Worm (Caenorhabditis elegans) whole organism, early embryonic: ENCODE data around the gene Y71H2B.11.

Source experiments
- B0310.2 ChIP-seq: sonication (generic microtip); optimal IDR thresholded peaks from 2 replicates; lab custom pipeline; 2016; ENCODE audit warnings: mild to moderate bottlenecking, missing genetic modification characterization, missing compliant biosample characterization
- ama-1 ChIP-seq: fragments of 150-350 bp; optimal IDR thresholded peaks from 2 replicates; lab custom pipeline; 2014
- ceh-13 ChIP-seq: fragments of 200-800 bp; sonication (Bioruptor generic); optimal IDR thresholded peaks from 2 replicates; lab custom pipeline; 2018; ENCODE audit warnings: mild to moderate bottlenecking, missing genetic modification characterization, missing compliant biosample characterization
- ceh-36 ChIP-seq: sonication (generic microtip); optimal IDR thresholded peaks from 2 replicates; lab custom pipeline; 2016; ENCODE audit warnings: missing genetic modification characterization, inconsistent platforms, missing compliant biosample characterization
- flt-1 ChIP-seq: fragments of 200-800 bp; sonication (Bioruptor generic); IDR thresholded peaks from 2 replicates; pipeline ENCODE4 v1.3.6; 2022; ENCODE audit warnings: missing genetic modification characterization, missing compliant biosample characterization
- hmbx-1 ChIP-seq: sonication (generic microtip); optimal IDR thresholded peaks from 2 replicates; lab custom pipeline; 2016; ENCODE audit warnings: mild to moderate bottlenecking, missing genetic modification characterization, missing compliant biosample characterization
- hmg-4 ChIP-seq: fragments of 200-800 bp; sonication (Bioruptor generic); optimal IDR thresholded peaks from 2 replicates; lab custom pipeline; 2018; ENCODE audit warnings: mild to moderate bottlenecking, missing genetic modification characterization, missing compliant biosample characterization
- hnd-1 ChIP-seq: sonication (generic microtip); optimal IDR thresholded peaks from 2 replicates; lab custom pipeline; 2016; ENCODE audit warnings: missing genetic modification characterization, missing compliant biosample characterization
- scrt-1 ChIP-seq: fragments of 200-800 bp; sonication (Bioruptor generic); IDR thresholded peaks from 2 replicates; pipeline ENCODE4 v1.3.6; 2022; ENCODE audit warnings: missing genetic modification characterization, missing compliant biosample characterization
- tbx-11 ChIP-seq: fragments of 200-800 bp; sonication (Bioruptor generic); IDR thresholded peaks from 2 replicates; pipeline ENCODE4 v1.3.6; 2022; ENCODE audit warnings: missing genetic modification characterization, missing compliant biosample characterization

ce11 chrIII:2619559-2619958 is 15.8 kb downstream of the Y71H2B.11 start, which contains the start of gene ppfr-4:
- TF ChIP-seq hnd-1 (tag; lab: Kevin White, UChicago) (no peak), ceh-36 (tag; lab: Kevin White, UChicago) (no peak), ceh-13 (GFP tag; lab: Kevin White, UChicago) (no peak), hmg-4 (GFP tag; lab: Kevin White, UChicago) (no peak), scrt-1 (GFP tag; lab: Robert Waterston, UW) (no peak), flt-1 (GFP tag; lab: Robert Waterston, UW) (no peak), ama-1 (lab: Kevin White, UChicago) (no peak), hmbx-1 (tag; lab: Kevin White, UChicago) (no peak), tbx-11 (no peak), B0310.2 (tag; lab: Kevin White, UChicago) (no peak)
